Fruit fly (Drosophila melanogaster) whole organism, adult: ENCODE results near the gene RecQ4.

Experiments used
- CG1620 ChIP-seq: fragments of 200-800 bp; sonication (Bioruptor generic); optimal IDR thresholded peaks from 2 replicates; lab custom pipeline; 2016; ENCODE audit warnings: missing biosample characterization, missing genetic modification characterization
- CG33017 ChIP-seq: fragments of 200-800 bp; sonication (Bioruptor generic); optimal IDR thresholded peaks from 2 replicates; lab custom pipeline; 2018; ENCODE audit warnings: missing biosample characterization, mild to moderate bottlenecking, missing genetic modification characterization, moderate library complexity
- CG7101 ChIP-seq: fragments of 200-800 bp; sonication (Bioruptor generic); optimal IDR thresholded peaks from 2 replicates; lab custom pipeline; 2018; ENCODE audit warnings: missing biosample characterization, mild to moderate bottlenecking, missing genetic modification characterization, moderate library complexity
- pad ChIP-seq: fragments of 200-800 bp; sonication (Bioruptor generic); optimal IDR thresholded peaks from 3 replicates; lab custom pipeline; 2017; ENCODE audit warnings: missing biosample characterization, missing genetic modification characterization, mild to moderate bottlenecking, moderate library complexity, missing genetic modification reagents

DNA sequence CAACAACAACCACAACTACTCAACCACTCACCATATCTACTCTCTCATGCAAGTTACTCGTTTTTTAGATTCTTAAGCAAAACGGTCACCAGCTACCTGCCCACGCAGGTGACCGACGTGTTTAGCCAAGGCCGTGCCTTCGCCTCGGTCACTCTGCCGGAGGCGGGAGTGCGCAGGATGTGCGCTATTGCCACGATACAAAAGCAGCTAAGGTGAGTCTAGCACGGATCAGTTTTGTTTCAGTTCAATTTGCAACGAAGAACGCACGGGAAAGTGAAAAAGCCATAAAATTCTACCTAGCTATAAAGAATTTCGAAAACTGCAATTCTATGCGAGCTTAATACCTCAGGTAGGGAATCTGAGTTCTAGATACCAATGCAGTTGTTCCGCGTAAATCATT lies 13.5 kb upstream of the RecQ4 start:
- no peak for TF ChIP-seq CG7101
- TF ChIP-seq pad (GFP tag; lab: Kevin White, UChicago): no peak
- no peak for TF ChIP-seq CG33017 (tag; lab: Kevin White, UChicago)
- no peak for TF ChIP-seq CG1620
